Fruit fly (Drosophila melanogaster): ENCODE results near the gene CG43895.

- no peak for TF ChIP-seq cic (GFP tag; optimal IDR thresholded peaks at IDR 0.05)
- TF ChIP-seq CG33017 (tag; optimal IDR thresholded peaks at IDR 0.05): no peak
- no peak for TF ChIP-seq kay (GFP tag; ENCODE audit: borderline replicate concordance)
- TF ChIP-seq CG11617 (GFP tag; optimal IDR thresholded peaks at IDR 0.05): no peak
- TF ChIP-seq CG12768 (GFP tag; optimal IDR thresholded peaks at IDR 0.05): no peak
- TF ChIP-seq CG5204 (GFP tag; optimal IDR thresholded peaks at IDR 0.05): no peak
- TF ChIP-seq bab1 (GFP tag; optimal IDR thresholded peaks at IDR 0.05): no peak
- no peak for TF ChIP-seq CG7101 (tag; optimal IDR thresholded peaks at IDR 0.05)
- TF ChIP-seq pad (GFP tag; optimal IDR thresholded peaks at IDR 0.05): no peak
- TF ChIP-seq CG1620 (GFP tag; optimal IDR thresholded peaks at IDR 0.05): no peak
- TF ChIP-seq CG7045 (GFP tag; optimal IDR thresholded peaks at IDR 0.05): no peak
- no peak for TF ChIP-seq tj (GFP tag; optimal IDR thresholded peaks at IDR 0.05)
Measured at dm6 chr3L:21842286-21842685, 28.8 kb upstream of the CG43895 start, which contains the start of gene CG14563.

Data from whole organism, adult.